Fruit fly (Drosophila melanogaster): ENCODE results near the gene CG9667.
"Not testable (repeated sequence)": the region's sequence is repeated elsewhere in the genome, so short reads cannot be mapped to it uniquely, and the experiment has no call there.

The CG9667 gene

DNA sequence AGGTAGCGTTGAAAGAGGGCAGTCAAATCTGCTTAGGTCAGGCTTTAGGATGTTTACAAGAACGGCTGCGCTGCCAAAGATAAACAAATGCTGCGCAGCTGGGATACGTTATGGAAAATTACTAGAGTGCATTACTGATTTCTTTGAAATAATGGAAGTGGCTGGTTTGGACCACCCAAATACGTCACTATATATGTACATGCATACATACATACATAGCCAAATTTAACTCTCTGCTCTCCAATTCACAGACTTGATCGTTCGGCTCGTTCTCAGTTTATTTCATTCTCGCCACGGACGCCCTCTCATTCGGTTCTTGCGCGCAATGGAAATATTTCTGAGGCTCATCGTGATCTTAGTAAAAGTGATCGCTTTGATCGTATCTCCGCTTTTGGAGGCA lies 32.3 kb downstream of the CG9667 start, which contains the start of gene CG7900:
TSS of gene CG7900 (plus strand) at position 301 of the 400 bp plus-strand sequence.
- not testable (repeated sequence) for TF ChIP-seq CG8478, CTCF (optimal IDR thresholded peaks at IDR 0.05)

DNA sequence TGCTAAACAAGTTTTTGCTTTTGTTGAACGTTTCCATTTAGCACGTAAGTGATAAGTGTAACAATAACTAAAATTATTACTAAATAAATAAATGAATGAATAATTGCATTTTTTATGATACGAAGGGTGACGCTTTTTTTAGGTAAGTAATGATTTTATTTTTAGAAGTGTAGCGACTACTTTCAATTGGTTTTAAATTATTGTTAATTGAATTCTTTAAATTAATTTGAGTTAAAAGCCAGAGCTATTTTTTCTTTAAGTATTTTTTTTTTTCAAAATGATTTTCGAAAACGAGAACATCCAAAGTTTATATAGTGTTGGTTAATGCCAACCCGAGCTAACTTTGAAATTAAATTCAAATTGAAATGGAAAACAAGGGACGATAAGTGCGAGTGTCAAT lies 39.2 kb downstream of the CG9667 start, which contains the start of gene CG7910:
TSS of gene CG7910 (plus strand) at position 301 of the 400 bp plus-strand sequence.
- no peak for TF ChIP-seq CTCF (optimal IDR thresholded peaks at IDR 0.05)
- no peak for TF ChIP-seq CG8478 (optimal IDR thresholded peaks at IDR 0.05)
